Fruit fly (Drosophila melanogaster): ENCODE data around the gene gammaSnap2.

The gammaSnap2 gene

dm6 chr3R:10130091-10130490 is 8.9 kb upstream of the gammaSnap2 start (continued):
- TF ChIP-seq H2.0 (GFP tag; IDR thresholded peaks at IDR 0.05) = peak; percentile 48
- TF ChIP-seq otp (GFP tag; IDR thresholded peaks at IDR 0.05) = 0 out of 3 replicates have a peak, but pooled peaks have one; percentile 58
- TF ChIP-seq dimm (GFP tag; IDR thresholded peaks at IDR 0.05) = no peak
- TF ChIP-seq CG15696 (tag; optimal IDR thresholded peaks at IDR 0.05) = peak; percentile 5
- TF ChIP-seq CG3407 (GFP tag; optimal IDR thresholded peaks at IDR 0.05) = no peak
- TF ChIP-seq Rx (GFP tag; IDR thresholded peaks at IDR 0.05) = peak; percentile 51
- no peak for TF ChIP-seq CG7987 (GFP tag; optimal IDR thresholded peaks at IDR 0.05)
- TF ChIP-seq odd (GFP tag; optimal IDR thresholded peaks at IDR 0.05) = no peak
- TF ChIP-seq cg (GFP tag; optimal IDR thresholded peaks at IDR 0.05) = no peak
- TF ChIP-seq psq (GFP tag; optimal IDR thresholded peaks at IDR 0.05) = no peak
- peak; percentile 82 for TF ChIP-seq CG32532 (GFP tag; IDR thresholded peaks at IDR 0.05)
- TF ChIP-seq CG12299 (tag; optimal IDR thresholded peaks at IDR 0.05) = peak; percentile 20
- TF ChIP-seq CG18476 (GFP tag; optimal IDR thresholded peaks at IDR 0.05) = peak; percentile 22
- peak; percentile 25; the same call in 1 of the 3 replicates for TF ChIP-seq CG11560 (tag; IDR thresholded peaks at IDR 0.05)
- no peak for TF ChIP-seq bowl (GFP tag; IDR thresholded peaks at IDR 0.05)
- TF ChIP-seq Spps (tag; optimal IDR thresholded peaks at IDR 0.05) = no peak
- TF ChIP-seq slbo (GFP tag; IDR thresholded peaks at IDR 0.05) = peak; percentile 81
- peak; percentile 34; the same call in 1 of the 2 replicates for TF ChIP-seq seq (GFP tag; IDR thresholded peaks at IDR 0.05)
- TF ChIP-seq gce (GFP tag; IDR thresholded peaks at IDR 0.05) = no peak; the same call in 2 of the 3 replicates
- TF ChIP-seq CHES-1-like (GFP tag; optimal IDR thresholded peaks at IDR 0.05) = no peak
- TF ChIP-seq CG34224 (GFP tag; IDR thresholded peaks at IDR 0.05; ENCODE audit: partially characterized antibody) = no peak
- TF ChIP-seq CG7357 (GFP tag; IDR thresholded peaks at IDR 0.05) = 0 out of 3 replicates have a peak, but pooled peaks have one; percentile 53
- TF ChIP-seq CG7271 (tag; optimal IDR thresholded peaks at IDR 0.05) = no peak
- peak; percentile 53 for TF ChIP-seq scrt (GFP tag; optimal IDR thresholded peaks at IDR 0.05)
- TF ChIP-seq Hr3 (GFP tag; optimal IDR thresholded peaks at IDR 0.05) = peak; percentile 20
- no peak for TF ChIP-seq CG3995 (GFP tag; optimal IDR thresholded peaks at IDR 0.05)
- peak; percentile 9 for TF ChIP-seq CG1603 (tag; optimal IDR thresholded peaks at IDR 0.05)
- TF ChIP-seq ERR (GFP tag; optimal IDR thresholded peaks at IDR 0.05) = no peak
- TF ChIP-seq amos (GFP tag; IDR thresholded peaks at IDR 0.05; ENCODE audit: partially characterized antibody) = no peak
- no peak for TF ChIP-seq CG9797 (GFP tag; optimal IDR thresholded peaks at IDR 0.05)
- peak; percentile 8 for TF ChIP-seq Six4 (GFP tag; optimal IDR thresholded peaks at IDR 0.05)
- TF ChIP-seq CG10321 (GFP tag; IDR thresholded peaks at IDR 0.05) = no peak
- peak; percentile 75 for TF ChIP-seq Meics (GFP tag; optimal IDR thresholded peaks at IDR 0.05)
- TF ChIP-seq sisA (GFP tag; IDR thresholded peaks at IDR 0.05) = peak; percentile 58
- peak; percentile 78 for TF ChIP-seq CG2678 (tag; optimal IDR thresholded peaks at IDR 0.05)
- peak; percentile 16 for TF ChIP-seq salm (tag; optimal IDR thresholded peaks at IDR 0.05)
- peak; percentile 81 for TF ChIP-seq CG2120 (GFP tag; optimal IDR thresholded peaks at IDR 0.05)
- TF ChIP-seq oc (tag; optimal IDR thresholded peaks at IDR 0.05) = peak; percentile 11
- TF ChIP-seq CG1832 (GFP tag; optimal IDR thresholded peaks at IDR 0.05) = no peak
- peak; percentile 65 for TF ChIP-seq E2f1 (GFP tag; IDR thresholded peaks at IDR 0.05)
- no peak; the same call in 1 of the 2 replicates for TF ChIP-seq CG9215 (GFP tag; IDR thresholded peaks at IDR 0.05)
- no peak for TF ChIP-seq Kr (GFP tag; optimal IDR thresholded peaks at IDR 0.05)
- TF ChIP-seq CG12155 (GFP tag; optimal IDR thresholded peaks at IDR 0.05) = peak; percentile 47
- TF ChIP-seq Abd-B (GFP tag; optimal IDR thresholded peaks at IDR 0.05) = peak; percentile 37
- no peak for TF ChIP-seq CrebB (tag; optimal IDR thresholded peaks at IDR 0.05)
- TF ChIP-seq Side (GFP tag; optimal IDR thresholded peaks at IDR 0.05) = no peak
- no peak for TF ChIP-seq btn (GFP tag; optimal IDR thresholded peaks at IDR 0.05)
- no peak for TF ChIP-seq klu (GFP tag; IDR thresholded peaks at IDR 0.05)
- TF ChIP-seq HLH4C (GFP tag; IDR thresholded peaks at IDR 0.05; ENCODE audit: partially characterized antibody) = no peak
- TF ChIP-seq gcm (GFP tag; optimal IDR thresholded peaks at IDR 0.05) = peak; percentile 31
- peak; percentile 50; the same call in 1 of the 2 replicates for TF ChIP-seq Ada2b (GFP tag; IDR thresholded peaks at IDR 0.05)

Data from whole organism, embryonic.